Fruit fly (Drosophila melanogaster) whole organism, embryonic: ENCODE data around the gene CG9691.

Source experiments
- Bteb2 ChIP-seq: fragments of 200-800 bp; sonication (Bioruptor generic); optimal IDR thresholded peaks from 2 replicates; lab custom pipeline; 2016; ENCODE audit warnings: missing biosample characterization, missing genetic modification characterization
- CG10543 ChIP-seq: fragments of 200-800 bp; sonication (Bioruptor generic); optimal IDR thresholded peaks from 3 replicates; lab custom pipeline; 2017; ENCODE audit warnings: missing biosample characterization, mild to moderate bottlenecking, missing genetic modification characterization, moderate library complexity
- CG11093 ChIP-seq: fragments of 200-800 bp; sonication (Bioruptor generic); IDR thresholded peaks from 3 replicates; pipeline ENCODE4 v1.3.6; 2022; ENCODE audit warnings: missing biosample characterization, missing genetic modification characterization
- CG12104 ChIP-seq: fragments of 200-800 bp; sonication (Bioruptor generic); optimal IDR thresholded peaks from 3 replicates; lab custom pipeline; 2016; ENCODE audit warnings: missing biosample characterization, missing genetic modification characterization
- CG12769 ChIP-seq: fragments of 200-800 bp; sonication (Bioruptor generic); optimal IDR thresholded peaks from 2 replicates; lab custom pipeline; 2019; ENCODE audit warnings: missing biosample characterization, mild to moderate bottlenecking, missing genetic modification characterization, moderate library complexity
- CG13894 ChIP-seq: fragments of 200-800 bp; sonication (Bioruptor generic); optimal IDR thresholded peaks from 3 replicates; lab custom pipeline; 2018; ENCODE audit warnings: missing biosample characterization, mild to moderate bottlenecking, missing genetic modification characterization, moderate library complexity
- CG17359 ChIP-seq: fragments of 200-800 bp; sonication (Bioruptor generic); optimal IDR thresholded peaks from 3 replicates; lab custom pipeline; 2018; ENCODE audit warnings: missing biosample characterization, mild to moderate bottlenecking, missing genetic modification characterization, moderate library complexity
- CG2875 ChIP-seq: fragments of 200-800 bp; sonication (Bioruptor generic); optimal IDR thresholded peaks from 2 replicates; lab custom pipeline; 2017; ENCODE audit warnings: missing biosample characterization, mild to moderate bottlenecking, missing genetic modification characterization, missing genetic modification reagents
- CG32532 ChIP-seq: fragments of 200-800 bp; sonication (Bioruptor generic); IDR thresholded peaks from 2 replicates; pipeline ENCODE4 v1.3.6; 2022; ENCODE audit warnings: missing biosample characterization, missing genetic modification characterization
- CG32772 ChIP-seq: fragments of 200-800 bp; sonication (Bioruptor generic); IDR thresholded peaks from 2 replicates; pipeline ENCODE4 v1.3.6; 2022; ENCODE audit warnings: missing biosample characterization, missing genetic modification characterization
- CG4617 ChIP-seq: fragments of 200-800 bp; sonication (Bioruptor generic); optimal IDR thresholded peaks from 3 replicates; lab custom pipeline; 2016; ENCODE audit warnings: missing biosample characterization, missing genetic modification characterization, borderline replicate concordance
- CG7357 ChIP-seq: fragments of 200-800 bp; sonication (Bioruptor generic); IDR thresholded peaks from 3 replicates; pipeline ENCODE4 v1.3.6; 2022; ENCODE audit warnings: missing biosample characterization, missing genetic modification characterization
- CG7987 ChIP-seq: fragments of 200-800 bp; sonication (Bioruptor generic); optimal IDR thresholded peaks from 2 replicates; lab custom pipeline; 2018; ENCODE audit warnings: missing biosample characterization, mild to moderate bottlenecking, missing genetic modification characterization, moderate library complexity
- CG8359 ChIP-seq: fragments of 200-800 bp; sonication (Bioruptor generic); optimal IDR thresholded peaks from 2 replicates; lab custom pipeline; 2017; ENCODE audit warnings: missing biosample characterization, mild to moderate bottlenecking, missing genetic modification characterization, borderline replicate concordance
- Camta ChIP-seq: fragments of 200-800 bp; sonication (Bioruptor generic); optimal IDR thresholded peaks from 2 replicates; lab custom pipeline; 2016; ENCODE audit warnings: missing biosample characterization, missing genetic modification characterization
- Chrac-16 ChIP-seq: fragments of 200-800 bp; sonication (Bioruptor generic); optimal IDR thresholded peaks from 3 replicates; lab custom pipeline; 2016; ENCODE audit warnings: missing biosample characterization, missing genetic modification characterization
- Deaf1 ChIP-seq: fragments of 200-800 bp; optimal IDR thresholded peaks from 3 replicates; lab custom pipeline; 2019; ENCODE audit warnings: missing biosample characterization, mild to moderate bottlenecking, missing genetic modification characterization, moderate library complexity
- Dek ChIP-seq: fragments of 200-800 bp; sonication (Bioruptor generic); optimal IDR thresholded peaks from 3 replicates; lab custom pipeline; 2019; ENCODE audit warnings: missing biosample characterization, mild to moderate bottlenecking, missing genetic modification characterization, moderate library complexity
- Dip3 ChIP-seq: fragments of 200-800 bp; sonication (Bioruptor generic); optimal IDR thresholded peaks from 3 replicates; lab custom pipeline; 2016; ENCODE audit warnings: missing biosample characterization, missing genetic modification characterization
- Dref ChIP-seq: fragments of 200-800 bp; sonication (Bioruptor generic); IDR thresholded peaks from 2 replicates; pipeline ENCODE4 v1.3.6; 2022; ENCODE audit warnings: missing biosample characterization, missing genetic modification characterization
- Ets97D ChIP-seq: fragments of 200-800 bp; sonication (Bioruptor generic); optimal IDR thresholded peaks from 3 replicates; lab custom pipeline; 2016; ENCODE audit warnings: missing biosample characterization, missing genetic modification characterization
- Fer1 ChIP-seq: fragments of 200-800 bp; sonication (Bioruptor generic); optimal IDR thresholded peaks from 2 replicates; lab custom pipeline; 2017; ENCODE audit warnings: missing biosample characterization, mild to moderate bottlenecking, missing genetic modification characterization
- Gug ChIP-seq: fragments of 200-800 bp; sonication (Bioruptor generic); IDR thresholded peaks from 4 replicates; pipeline ENCODE4 v1.3.6; 2022; ENCODE audit warnings: missing biosample characterization, missing genetic modification characterization
- Hmr ChIP-seq: fragments of 200-800 bp; sonication (Bioruptor generic); optimal IDR thresholded peaks from 3 replicates; lab custom pipeline; 2017; ENCODE audit warnings: mild to moderate bottlenecking, missing biosample characterization, missing genetic modification reagents, missing genetic modification characterization
- Hr3 ChIP-seq: fragments of 200-800 bp; sonication (Bioruptor generic); optimal IDR thresholded peaks from 3 replicates; lab custom pipeline; 2016; ENCODE audit warnings: missing biosample characterization, missing genetic modification characterization
- Meics ChIP-seq: fragments of 200-800 bp; sonication (Bioruptor generic); optimal IDR thresholded peaks from 2 replicates; lab custom pipeline; 2017; ENCODE audit warnings: missing biosample characterization, mild to moderate bottlenecking, missing genetic modification characterization
- Mes4 ChIP-seq: fragments of 200-800 bp; sonication (Bioruptor generic); optimal IDR thresholded peaks from 2 replicates; lab custom pipeline; 2016; ENCODE audit warnings: missing biosample characterization, missing genetic modification characterization
- Neu2 ChIP-seq: fragments of 200-800 bp; sonication (Bioruptor generic); optimal IDR thresholded peaks from 3 replicates; lab custom pipeline; 2016; ENCODE audit warnings: missing biosample characterization, missing genetic modification characterization, borderline replicate concordance
- PHDP ChIP-seq: fragments of 200-800 bp; sonication (Bioruptor generic); optimal IDR thresholded peaks from 3 replicates; lab custom pipeline; 2018; ENCODE audit warnings: missing biosample characterization, mild to moderate bottlenecking, missing genetic modification characterization, moderate library complexity
- Xbp1 ChIP-seq: fragments of 200-800 bp; sonication (Bioruptor generic); optimal IDR thresholded peaks from 3 replicates; lab custom pipeline; 2016; ENCODE audit warnings: missing biosample characterization, mild to moderate bottlenecking, missing genetic modification characterization
- amos ChIP-seq: fragments of 200-800 bp; sonication (Bioruptor generic); IDR thresholded peaks from 2 replicates; pipeline ENCODE4 v1.3.6; 2022; ENCODE audit warnings: missing biosample characterization, missing genetic modification characterization; ENCODE audit not compliant: partially characterized antibody
- aop ChIP-seq: fragments of 200-800 bp; sonication (Bioruptor generic); IDR thresholded peaks from 2 replicates; pipeline ENCODE4 v1.3.6; 2022; ENCODE audit warnings: missing biosample characterization, missing genetic modification characterization
- az2 ChIP-seq: fragments of 200-800 bp; sonication (Bioruptor generic); optimal IDR thresholded peaks from 3 replicates; lab custom pipeline; 2016; ENCODE audit warnings: missing biosample characterization, missing genetic modification characterization
- bbx ChIP-seq: fragments of 200-800 bp; sonication (Bioruptor generic); IDR thresholded peaks from 2 replicates; pipeline ENCODE4 v1.3.6; 2022; ENCODE audit warnings: missing biosample characterization, missing genetic modification characterization; ENCODE audit not compliant: partially characterized antibody
- chm ChIP-seq: fragments of 200-800 bp; sonication (Bioruptor generic); IDR thresholded peaks from 2 replicates; pipeline ENCODE4 v1.3.6; 2022; ENCODE audit warnings: missing biosample characterization, missing genetic modification characterization
- chn ChIP-seq: fragments of 200-800 bp; sonication (Bioruptor generic); optimal IDR thresholded peaks from 2 replicates; lab custom pipeline; 2016; ENCODE audit warnings: missing biosample characterization, missing genetic modification characterization
- dimm ChIP-seq: fragments of 200-800 bp; sonication (Bioruptor generic); IDR thresholded peaks from 2 replicates; pipeline ENCODE4 v1.3.6; 2022; ENCODE audit warnings: missing biosample characterization, missing genetic modification characterization
- dmrt99B ChIP-seq: fragments of 200-800 bp; sonication (Bioruptor generic); optimal IDR thresholded peaks from 2 replicates; lab custom pipeline; 2018; ENCODE audit warnings: missing biosample characterization, mild to moderate bottlenecking, missing genetic modification characterization, moderate library complexity
- dpn ChIP-seq, 2 experiments: fragments of 200-800 bp; sonication (Bioruptor generic); optimal IDR thresholded peaks; 3 replicates each; lab custom pipeline; 2016; ENCODE audit warnings: missing biosample characterization in 2 of 2, missing genetic modification characterization in 2 of 2
- emc ChIP-seq: fragments of 200-800 bp; sonication (Bioruptor generic); optimal IDR thresholded peaks from 2 replicates; lab custom pipeline; 2016; ENCODE audit warnings: missing biosample characterization, missing genetic modification characterization
- fd3F ChIP-seq: fragments of 200-800 bp; sonication (Bioruptor generic); optimal IDR thresholded peaks from 2 replicates; lab custom pipeline; 2018; ENCODE audit warnings: missing biosample characterization, mild to moderate bottlenecking, missing genetic modification characterization, moderate library complexity
- fd96Cb ChIP-seq: fragments of 200-800 bp; sonication (Bioruptor generic); optimal IDR thresholded peaks from 2 replicates; lab custom pipeline; 2018; ENCODE audit warnings: missing biosample characterization, mild to moderate bottlenecking, missing genetic modification characterization, moderate library complexity
- ftz-f1 ChIP-seq: fragments of 200-800 bp; sonication (Bioruptor generic); optimal IDR thresholded peaks from 2 replicates; lab custom pipeline; 2016; ENCODE audit warnings: missing biosample characterization, missing genetic modification characterization
- kay ChIP-seq: fragments of 200-800 bp; sonication (Bioruptor generic); optimal IDR thresholded peaks from 2 replicates; lab custom pipeline; 2016; ENCODE audit warnings: missing biosample characterization, missing genetic modification characterization
- lbe ChIP-seq: fragments of 200-800 bp; sonication (Bioruptor generic); optimal IDR thresholded peaks from 2 replicates; lab custom pipeline; 2016; ENCODE audit warnings: missing biosample characterization, mild to moderate bottlenecking, missing genetic modification characterization
- oc ChIP-seq: fragments of 200-800 bp; sonication (Bioruptor generic); optimal IDR thresholded peaks from 2 replicates; lab custom pipeline; 2018; ENCODE audit warnings: missing biosample characterization, mild to moderate bottlenecking, missing genetic modification characterization, moderate library complexity
- rib ChIP-seq: fragments of 200-800 bp; sonication (Bioruptor generic); IDR thresholded peaks from 2 replicates; pipeline ENCODE4 v1.3.6; 2022; ENCODE audit warnings: missing biosample characterization, missing genetic modification characterization
- sd ChIP-seq: fragments of 200-800 bp; sonication (Bioruptor generic); optimal IDR thresholded peaks from 3 replicates; lab custom pipeline; 2018; ENCODE audit warnings: missing biosample characterization, mild to moderate bottlenecking, missing genetic modification characterization, moderate library complexity
- sisA ChIP-seq: fragments of 200-800 bp; sonication (Bioruptor generic); IDR thresholded peaks from 2 replicates; pipeline ENCODE4 v1.3.6; 2022; ENCODE audit warnings: missing biosample characterization, missing genetic modification characterization
- trem ChIP-seq: fragments of 200-800 bp; optimal IDR thresholded peaks from 3 replicates; lab custom pipeline; 2019; ENCODE audit warnings: missing biosample characterization, mild to moderate bottlenecking, missing genetic modification characterization, moderate library complexity
- unpg ChIP-seq: fragments of 200-800 bp; sonication (Bioruptor generic); optimal IDR thresholded peaks from 3 replicates; lab custom pipeline; 2018; ENCODE audit warnings: missing biosample characterization, mild to moderate bottlenecking, missing genetic modification characterization, moderate library complexity
- wdn ChIP-seq: fragments of 200-800 bp; sonication (Bioruptor generic); IDR thresholded peaks from 2 replicates; pipeline ENCODE4 v1.3.6; 2022; ENCODE audit warnings: missing biosample characterization, missing genetic modification characterization
- yki ChIP-seq: fragments of >200 bp; optimal IDR thresholded peaks from 3 replicates; lab custom pipeline; 2018

Gene CG9691

dm6 chrX:9892834-9893233, 8.6 kb downstream of the CG9691 start (continued):
- TF ChIP-seq unpg (GFP tag; lab: Kevin White, UChicago), result peak; percentile 34
- peak; percentile 9 for TF ChIP-seq PHDP
- peak; percentile 29; the same call in 1 of the 2 replicates for TF ChIP-seq CG32532
- TF ChIP-seq Mes4 (GFP tag; lab: Kevin White, UChicago), result no peak
- no peak for TF ChIP-seq chm (GFP tag; lab: Robert Waterston, UW)
- TF ChIP-seq Dip3 (GFP tag; lab: Kevin White, UChicago), result no peak
- no peak for TF ChIP-seq Hr3 (GFP tag; lab: Kevin White, UChicago)
- no peak for TF ChIP-seq CG32772 (GFP tag; lab: Robert Waterston, UW)
- TF ChIP-seq Xbp1 (GFP tag; lab: Kevin White, UChicago), result peak; percentile 28
- no peak for TF ChIP-seq Deaf1
- no peak for TF ChIP-seq Meics
- no peak for TF ChIP-seq Dek (tag; lab: Kevin White, UChicago)
- TF ChIP-seq CG4617 (GFP tag; lab: Kevin White, UChicago), result no peak
- no peak for TF ChIP-seq CG7987 (GFP tag; lab: Kevin White, UChicago)
- TF ChIP-seq kay, result no peak
- no peak for TF ChIP-seq CG2875 (GFP tag; lab: Kevin White, UChicago)
- no peak for TF ChIP-seq emc (GFP tag; lab: Kevin White, UChicago)
- peak; percentile 51 for TF ChIP-seq sisA
- TF ChIP-seq dmrt99B (tag; lab: Kevin White, UChicago), result peak; percentile 48
- TF ChIP-seq rib, result no peak
- TF ChIP-seq fd3F (GFP tag; lab: Kevin White, UChicago), result no peak
- TF ChIP-seq wdn (GFP tag; lab: Robert Waterston, UW), result no peak
- TF ChIP-seq fd96Cb, result peak; percentile 28
- TF ChIP-seq CG17359 (tag; lab: Kevin White, UChicago), result peak; percentile 54
- 0 out of 2 replicates have a peak, but pooled peaks have one; percentile 30 for TF ChIP-seq dimm (GFP tag; lab: Robert Waterston, UW)
- TF ChIP-seq amos (GFP tag; lab: Robert Waterston, UW), result no peak
- TF ChIP-seq Ets97D, result no peak
- no peak for TF ChIP-seq Hmr (GFP tag; lab: Kevin White, UChicago)

- no peak for TF ChIP-seq Camta
- no peak for TF ChIP-seq Chrac-16 (GFP tag; lab: Kevin White, UChicago)
- TF ChIP-seq lbe (GFP tag; lab: Kevin White, UChicago), result no peak
- TF ChIP-seq aop, result no peak
- TF ChIP-seq CG10543 (GFP tag; lab: Kevin White, UChicago), result no peak
- TF ChIP-seq Bteb2 (GFP tag; lab: Kevin White, UChicago), result no peak
- TF ChIP-seq CG8359, result no peak
- TF ChIP-seq sd (tag; lab: Kevin White, UChicago), result peak; percentile 29
- no peak for TF ChIP-seq az2
- no peak for TF ChIP-seq chn (GFP tag; lab: Kevin White, UChicago)
- TF ChIP-seq CG12769 (tag; lab: Kevin White, UChicago), result peak; percentile 30
- TF ChIP-seq CG7357 (GFP tag; lab: Robert Waterston, UW), result no peak
- TF ChIP-seq CG13894, result no peak
- no peak for TF ChIP-seq Dref
- no peak for TF ChIP-seq Neu2
- TF ChIP-seq ftz-f1, result peak; percentile 85
- TF ChIP-seq dpn (GFP tag; optimal IDR thresholded peaks at IDR 0.05; lab: Kevin White, UChicago), result no peak
- TF ChIP-seq CG12104 (GFP tag; lab: Kevin White, UChicago), result no peak
- no peak for TF ChIP-seq bbx (GFP tag; lab: Robert Waterston, UW)
- TF ChIP-seq trem, result no peak
- no peak for TF ChIP-seq Gug
- no peak for TF ChIP-seq Fer1 (GFP tag; lab: Kevin White, UChicago)
- TF ChIP-seq oc (tag; lab: Kevin White, UChicago), result no peak
- no peak for TF ChIP-seq CG11093 (GFP tag; lab: Robert Waterston, UW)
- TF ChIP-seq yki (lab: Kevin White, UChicago), result no peak
Observed at dm6 chrX:9897599-9897998, 13.4 kb downstream of the CG9691 start.
